Worm (Caenorhabditis elegans): ENCODE data around the gene idpp-8.

The idpp-8 gene

DNA sequence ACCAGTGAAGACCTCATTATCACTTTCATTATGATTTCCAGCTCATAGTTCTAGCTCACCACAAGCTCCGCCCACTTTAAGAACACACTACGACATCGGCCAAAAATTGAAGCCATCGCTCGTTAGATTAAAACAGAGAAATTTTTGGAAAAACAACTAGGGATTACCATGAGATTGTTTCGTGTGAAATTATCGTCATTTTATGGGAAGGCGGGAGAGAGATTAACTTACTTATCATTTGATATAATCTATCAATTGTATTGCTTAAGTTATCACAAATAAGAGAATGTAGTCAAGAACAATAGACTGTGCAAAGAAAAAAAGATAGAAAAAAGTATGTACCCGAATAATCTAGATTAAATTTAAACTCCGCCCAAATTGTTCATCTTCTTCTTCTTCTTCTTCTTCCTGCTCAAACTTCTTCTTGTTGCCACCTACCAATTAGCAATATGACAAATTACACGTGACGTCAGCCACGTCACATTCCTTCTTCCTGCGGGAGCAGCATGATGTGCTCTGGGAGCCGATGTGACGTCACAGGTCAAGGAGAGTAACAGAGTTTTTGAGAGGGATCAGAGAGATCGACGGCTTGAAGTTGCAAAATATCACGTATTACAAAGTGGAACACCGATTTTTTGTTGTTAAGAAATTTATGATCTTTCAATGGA, 15.1 kb upstream of the idpp-8 start, which contains the start of gene nep-26 (continued):
- TF ChIP-seq snpc-1.2 (GFP tag; IDR thresholded peaks at IDR 0.05) (no peak), nhr-111 (GFP tag; optimal IDR thresholded peaks at IDR 0.05) (no peak), unc-62 (GFP tag; optimal IDR thresholded peaks at IDR 0.05 in 1 of 2) (no peak), unc-62 (tag; optimal IDR thresholded peaks at IDR 0.05) (no peak), daf-16 (GFP tag; optimal IDR thresholded peaks at IDR 0.05) (peak in 1 of 2 experiments; percentile 89), daf-16 (tag; optimal IDR thresholded peaks at IDR 0.05) (no peak), nhr-11 (tag; optimal IDR thresholded peaks at IDR 0.05) (peak; percentile 74), hif-1 (tag; optimal IDR thresholded peaks at IDR 0.05) (peak; percentile 14 to 94)

ce11 chrII:10300954-10301353, 14.4 kb upstream of the idpp-8 start, which contains the start of gene mdt-22:
mdt-22 (plus strand) TSS chrII:10301216.
- TF ChIP-seq lin-1 (GFP tag; IDR thresholded peaks at IDR 0.05) (peak; percentile 49; the same call in 1 of the 2 replicates), F37D6.2 (tag; optimal IDR thresholded peaks at IDR 0.05) (peak; percentile 37), ceh-28 (tag; optimal IDR thresholded peaks at IDR 0.05) (no peak), pqm-1 (tag; optimal IDR thresholded peaks at IDR 0.05) (no peak), unc-39 (tag; optimal IDR thresholded peaks at IDR 0.05) (no peak), nhr-42 (GFP tag; IDR thresholded peaks at IDR 0.05) (0 out of 2 replicates have a peak, but pooled peaks have one; percentile 57), lin-29 (GFP tag; IDR thresholded peaks at IDR 0.05) (no peak; the same call in 1 of the 2 replicates), ceh-32 (tag; optimal IDR thresholded peaks at IDR 0.05; ENCODE audit: poor library complexity) (no peak), cey-2 (tag; optimal IDR thresholded peaks at IDR 0.05; ENCODE audit: borderline replicate concordance, insufficient read depth) (no peak), daf-12 (tag; optimal IDR thresholded peaks at IDR 0.05) (no peak), mdl-1 (tag; optimal IDR thresholded peaks at IDR 0.05) (no peak), zag-1 (tag; optimal IDR thresholded peaks at IDR 0.05) (no peak), F44E2.7 (GFP tag; IDR thresholded peaks at IDR 0.05) (no peak), jun-1 (tag; optimal IDR thresholded peaks at IDR 0.05) (peak; percentile 1), duxl-1 (tag; optimal IDR thresholded peaks at IDR 0.05; ENCODE audit: poor library complexity) (peak; percentile 2), Y5F2A.4 (GFP tag; optimal IDR thresholded peaks at IDR 0.05) (peak; percentile 27), egl-43 (GFP tag; IDR thresholded peaks at IDR 0.05) (peak; percentile 64; the same call in 1 of the 2 replicates), vab-7 (GFP tag; IDR thresholded peaks at IDR 0.05) (peak; percentile 62), arid-1 (GFP tag; conservative IDR thresholded peaks at IDR 0.05) (peak; percentile 78; the same call in 1 of the 2 replicates), ceh-20 (GFP tag; IDR thresholded peaks at IDR 0.05) (peak; percentile 68), egl-27 (tag; optimal IDR thresholded peaks at IDR 0.05) (no peak), zip-2 (tag; optimal IDR thresholded peaks at IDR 0.05) (no peak), hlh-30 (tag; optimal IDR thresholded peaks at IDR 0.05; ENCODE audit: insufficient read depth) (peak; percentile 43), dmd-9 (GFP tag; IDR thresholded peaks at IDR 0.05) (no peak), ama-1 (optimal IDR thresholded peaks at IDR 0.05) (no peak), nhr-28 (tag; optimal IDR thresholded peaks at IDR 0.05) (peak; percentile 20), mdt-29 (GFP tag; IDR thresholded peaks at IDR 0.05) (no peak), D1046.2 (GFP tag; IDR thresholded peaks at IDR 0.05) (no peak), T26A8.4 (GFP tag; IDR thresholded peaks at IDR 0.05) (peak; percentile 74), F10B5.3 (tag; optimal IDR thresholded peaks at IDR 0.05) (peak; percentile 27), nhr-41 (GFP tag; IDR thresholded peaks at IDR 0.05) (no peak), unc-130 (GFP tag; optimal IDR thresholded peaks at IDR 0.05) (peak; percentile 33), F49E8.2 (tag; optimal IDR thresholded peaks at IDR 0.05; ENCODE audit: borderline replicate concordance) (peak; percentile 4), attf-4 (tag; optimal IDR thresholded peaks at IDR 0.05) (no peak), zfp-3 (GFP tag; conservative IDR thresholded peaks at IDR 0.05) (0 out of 2 replicates have a peak, but pooled peaks have one; percentile 56), zfp-2 (tag; optimal IDR thresholded peaks at IDR 0.05) (no peak), hlh-11 (tag; optimal IDR thresholded peaks at IDR 0.05) (peak; percentile 60), nhr-77 (tag; optimal IDR thresholded peaks at IDR 0.05) (no peak), ztf-7 (tag; optimal IDR thresholded peaks at IDR 0.05) (peak; percentile 25), aha-1 (tag) (peak; percentile 90), Y48G9A.11 (GFP tag; IDR thresholded peaks at IDR 0.05) (peak; percentile 53; the same call in 1 of the 2 replicates), snpc-1.2 (GFP tag; IDR thresholded peaks at IDR 0.05) (peak; percentile 29; the same call in 1 of the 2 replicates)
